Worm (Caenorhabditis elegans) whole organism, young adult: ENCODE data around the gene W01D2.1.

Source experiments
- B0261.1 ChIP-seq: sonication (generic microtip); optimal IDR thresholded peaks from 2 replicates; lab custom pipeline; 2016; ENCODE audit warnings: mild to moderate bottlenecking, missing genetic modification characterization, moderate library complexity, missing compliant biosample characterization
- ceh-27 ChIP-seq: fragments of 200-800 bp; sonication (Bioruptor generic); optimal IDR thresholded peaks from 2 replicates; lab custom pipeline; 2018; ENCODE audit warnings: mild to moderate bottlenecking, missing genetic modification characterization, moderate library complexity, missing compliant biosample characterization
- hlh-12 ChIP-seq: sonication (generic microtip); optimal IDR thresholded peaks from 2 replicates; lab custom pipeline; 2016; ENCODE audit warnings: missing genetic modification characterization, missing compliant biosample characterization

- TF ChIP-seq B0261.1 (tag; lab: Kevin White, UChicago) (no peak), ceh-27 (GFP tag; lab: Kevin White, UChicago) (no peak), hlh-12 (tag; lab: Kevin White, UChicago) (no peak)
Measured at ce11 chrII:14798047-14798522, 17.2 kb upstream of the W01D2.1 start, which contains the start of gene tbc-20.
